Worm (Caenorhabditis elegans): Measurements from ENCODE around the gene rpl-22.

The rpl-22 gene

DNA sequence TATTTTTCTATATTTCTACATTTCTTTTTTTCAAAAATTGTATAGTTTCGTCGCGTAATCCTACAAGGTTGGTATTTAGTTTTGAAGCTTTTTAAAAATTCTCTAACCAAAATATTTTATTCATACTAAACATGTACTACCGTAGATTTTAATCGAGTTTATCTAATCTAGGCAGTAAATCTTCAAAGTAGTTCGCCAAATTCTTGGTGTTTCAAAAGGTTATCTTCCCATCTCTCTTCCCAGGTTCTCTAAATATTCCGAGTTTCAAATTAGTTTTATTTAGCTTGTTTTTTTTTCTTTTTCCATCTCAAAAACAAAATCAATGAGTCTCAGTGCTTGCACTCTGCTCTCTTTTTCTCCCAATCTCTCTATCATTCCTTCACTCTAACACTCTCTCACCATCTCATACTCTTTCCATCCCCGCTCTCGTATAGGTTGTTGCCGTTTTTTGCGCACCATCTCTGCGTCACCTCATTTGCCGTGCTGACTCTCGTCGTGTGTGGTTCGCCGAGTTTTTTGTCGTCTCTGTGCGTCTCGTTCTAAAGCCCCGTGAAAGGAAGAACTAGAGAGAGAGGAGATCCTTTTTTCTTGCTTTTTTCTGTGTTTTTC lies 38.3 kb upstream of the rpl-22 start (continued):
- TF ChIP-seq ztf-11 (tag; optimal IDR thresholded peaks at IDR 0.05) (no peak), mbf-1 (tag; optimal IDR thresholded peaks at IDR 0.05) (no peak), elt-1 (tag; optimal IDR thresholded peaks at IDR 0.05) (no peak), nhr-11 (tag; optimal IDR thresholded peaks at IDR 0.05) (no peak), peb-1 (tag; optimal IDR thresholded peaks at IDR 0.05) (no peak), nhr-6 (tag; optimal IDR thresholded peaks at IDR 0.05) (no peak), gmeb-1 (tag; optimal IDR thresholded peaks at IDR 0.05) (peak; percentile 14), sma-9 (GFP tag; optimal IDR thresholded peaks at IDR 0.05) (peak; percentile 36), sma-9 (tag; optimal IDR thresholded peaks at IDR 0.05) (no peak), nhr-23 (tag; optimal IDR thresholded peaks at IDR 0.05) (no peak), unc-62 (GFP tag; optimal IDR thresholded peaks at IDR 0.05) (no peak), nhr-12 (tag; optimal IDR thresholded peaks at IDR 0.05) (no peak), ama-1 (optimal IDR thresholded peaks at IDR 0.05) (peak; percentile 1), aly-2 (tag; optimal IDR thresholded peaks at IDR 0.05) (no peak), unc-55 (GFP tag; optimal IDR thresholded peaks at IDR 0.05) (peak; percentile 72), R02D3.7 (tag; optimal IDR thresholded peaks at IDR 0.05) (no peak), crh-2 (tag; optimal IDR thresholded peaks at IDR 0.05) (peak; percentile 66), lin-13 (GFP tag; optimal IDR thresholded peaks at IDR 0.05) (peak; percentile 32), sma-3 (GFP tag; optimal IDR thresholded peaks at IDR 0.05) (peak; percentile 18)

DNA sequence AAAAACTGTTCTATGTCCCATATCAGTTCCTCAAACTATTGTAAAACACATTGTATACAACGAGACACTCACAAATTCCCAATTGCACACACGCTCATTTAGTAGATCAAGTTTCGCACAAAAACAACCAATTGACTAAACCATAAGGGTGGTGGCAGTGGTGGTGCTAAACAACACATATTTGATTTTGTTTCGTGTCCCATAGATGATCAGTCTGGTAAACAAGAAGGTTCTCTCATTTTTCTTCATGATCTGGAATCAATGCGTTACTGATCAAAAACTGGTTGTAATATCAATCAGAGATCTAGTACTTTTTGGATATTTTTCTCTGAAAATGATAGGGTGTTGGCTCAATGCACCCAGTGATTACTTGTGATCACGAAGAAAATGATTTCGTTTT lies 36.8 kb upstream of the rpl-22 start:
- no peak for TF ChIP-seq Y55F3AM.14 (GFP tag; optimal IDR thresholded peaks at IDR 0.05)
- no peak for TF ChIP-seq peb-1 (tag; optimal IDR thresholded peaks at IDR 0.05)
- TF ChIP-seq lin-11 (tag; optimal IDR thresholded peaks at IDR 0.05): no peak
- no peak for TF ChIP-seq gmeb-1 (tag; optimal IDR thresholded peaks at IDR 0.05)
- no peak for TF ChIP-seq nhr-77 (tag; optimal IDR thresholded peaks at IDR 0.05)
- TF ChIP-seq ztf-11 (tag; optimal IDR thresholded peaks at IDR 0.05): no peak
- no peak for TF ChIP-seq aly-2 (tag; optimal IDR thresholded peaks at IDR 0.05)
- no peak for TF ChIP-seq nhr-23 (tag; optimal IDR thresholded peaks at IDR 0.05)
- TF ChIP-seq skn-1 (tag; optimal IDR thresholded peaks at IDR 0.05): no peak
- TF ChIP-seq ztf-1 (GFP tag; conservative IDR thresholded peaks at IDR 0.05): no peak
- TF ChIP-seq elt-1 (tag; optimal IDR thresholded peaks at IDR 0.05): no peak
- no peak for TF ChIP-seq ceh-82 (tag; optimal IDR thresholded peaks at IDR 0.05)
- no peak for TF ChIP-seq alr-1 (tag; optimal IDR thresholded peaks at IDR 0.05)
- TF ChIP-seq nhr-6 (tag; optimal IDR thresholded peaks at IDR 0.05): no peak

DNA sequence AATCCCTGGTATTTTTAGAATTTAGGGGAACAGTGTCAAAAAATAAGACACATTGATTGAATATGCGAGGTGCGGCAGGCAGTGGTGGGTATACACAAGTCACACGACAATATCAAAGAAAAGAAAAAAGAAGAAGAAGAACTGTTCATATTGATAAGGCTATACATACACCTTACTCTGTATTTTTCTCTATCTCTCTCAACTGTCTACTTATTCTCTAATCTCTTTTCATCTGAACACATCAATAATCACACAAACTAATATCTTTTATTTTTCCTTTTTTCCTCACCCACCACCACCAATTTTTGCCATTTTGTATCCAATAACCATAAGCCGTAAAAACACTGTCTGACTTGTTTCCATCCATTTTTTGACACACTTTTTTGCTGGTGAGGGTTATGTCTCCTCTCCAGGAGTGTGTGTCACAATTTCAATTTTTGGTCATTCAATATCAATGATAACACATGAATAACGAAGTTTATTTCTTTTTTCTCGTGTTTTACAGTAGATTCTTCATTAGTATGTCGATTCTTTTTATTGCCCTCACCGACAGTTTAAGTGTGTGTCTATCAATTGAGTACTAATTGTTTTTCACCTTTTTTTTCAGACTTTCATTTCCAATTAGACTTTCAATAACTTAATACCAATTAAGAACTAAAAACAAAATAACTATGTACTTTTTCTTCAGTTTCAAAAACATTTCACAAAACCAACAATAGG lies 35.9 kb upstream of the rpl-22 start:
- TF ChIP-seq crh-2 (tag; optimal IDR thresholded peaks at IDR 0.05) (peak; percentile 68), ama-1 (optimal IDR thresholded peaks at IDR 0.05) (no peak), mdl-1 (tag; optimal IDR thresholded peaks at IDR 0.05) (no peak), lin-11 (tag; optimal IDR thresholded peaks at IDR 0.05) (no peak), ztf-1 (GFP tag; conservative IDR thresholded peaks at IDR 0.05) (no peak), zag-1 (tag; optimal IDR thresholded peaks at IDR 0.05) (no peak), Y55F3AM.14 (GFP tag; optimal IDR thresholded peaks at IDR 0.05) (no peak), fos-1 (tag; optimal IDR thresholded peaks at IDR 0.05) (peak; percentile 79), R02D3.7 (tag; optimal IDR thresholded peaks at IDR 0.05) (no peak), ceh-16 (tag; optimal IDR thresholded peaks at IDR 0.05) (no peak), ZK546.5 (tag; optimal IDR thresholded peaks at IDR 0.05) (no peak), aly-2 (tag; optimal IDR thresholded peaks at IDR 0.05) (no peak), C34F6.9 (tag; optimal IDR thresholded peaks at IDR 0.05) (no peak), unc-39 (tag; optimal IDR thresholded peaks at IDR 0.05) (no peak), lin-39 (tag; optimal IDR thresholded peaks at IDR 0.05) (no peak), ceh-82 (tag; optimal IDR thresholded peaks at IDR 0.05) (no peak), egl-27 (tag; optimal IDR thresholded peaks at IDR 0.05) (no peak), mab-5 (tag; optimal IDR thresholded peaks at IDR 0.05) (no peak), dmd-4 (tag; optimal IDR thresholded peaks at IDR 0.05) (no peak), elt-1 (tag; optimal IDR thresholded peaks at IDR 0.05) (no peak), sem-4 (tag; optimal IDR thresholded peaks at IDR 0.05) (peak; percentile 14), unc-62 (GFP tag; optimal IDR thresholded peaks at IDR 0.05) (no peak), nhr-10 (tag; optimal IDR thresholded peaks at IDR 0.05) (no peak), snpc-4 (tag; optimal IDR thresholded peaks at IDR 0.05) (no peak), F13H6.1 (tag; optimal IDR thresholded peaks at IDR 0.05) (no peak), nhr-23 (tag; optimal IDR thresholded peaks at IDR 0.05) (no peak), nhr-237 (tag; optimal IDR thresholded peaks at IDR 0.05) (no peak), skn-1 (tag; optimal IDR thresholded peaks at IDR 0.05) (no peak), nhr-21 (tag; optimal IDR thresholded peaks at IDR 0.05) (peak; percentile 54), gmeb-1 (tag; optimal IDR thresholded peaks at IDR 0.05) (peak; percentile 9), unc-55 (GFP tag; optimal IDR thresholded peaks at IDR 0.05) (no peak), nhr-25 (tag; optimal IDR thresholded peaks at IDR 0.05) (peak; percentile 67), alr-1 (tag; optimal IDR thresholded peaks at IDR 0.05) (no peak), mbf-1 (tag; optimal IDR thresholded peaks at IDR 0.05) (no peak), lin-13 (GFP tag; optimal IDR thresholded peaks at IDR 0.05) (no peak), blmp-1 (tag; optimal IDR thresholded peaks at IDR 0.05; ENCODE audit: insufficient read depth) (peak; percentile 53), ztf-11 (tag; optimal IDR thresholded peaks at IDR 0.05) (no peak), peb-1 (tag; optimal IDR thresholded peaks at IDR 0.05) (no peak), nhr-77 (tag; optimal IDR thresholded peaks at IDR 0.05) (no peak), sma-3 (GFP tag; optimal IDR thresholded peaks at IDR 0.05) (peak; percentile 34)

All from whole organism, L2 larva.